Fruit fly (Drosophila melanogaster): ENCODE measurements around the gene CanA-14F.

CanA-14F gene

dm6 chrX:16585569-16585968 is 1.4 kb downstream of the CanA-14F start (continued):
- TF ChIP-seq Oli (tag; optimal IDR thresholded peaks at IDR 0.05) (peak; percentile 35), CG1832 (GFP tag; optimal IDR thresholded peaks at IDR 0.05) (no peak), Mes4 (GFP tag; optimal IDR thresholded peaks at IDR 0.05) (no peak), Sry-β (GFP tag; optimal IDR thresholded peaks at IDR 0.05) (no peak), CG7839 (tag; optimal IDR thresholded peaks at IDR 0.05) (peak; percentile 49), Fer2 (tag; optimal IDR thresholded peaks at IDR 0.05) (peak; percentile 5), dmrt99B (tag; optimal IDR thresholded peaks at IDR 0.05) (peak; percentile 45), CG7963 (GFP tag; IDR thresholded peaks at IDR 0.05; ENCODE audit: partially characterized antibody) (no peak), Trl (optimal IDR thresholded peaks at IDR 0.05) (peak in 1 of 2 experiments; percentile 56), Trl (GFP tag; optimal IDR thresholded peaks at IDR 0.05) (no peak), row (GFP tag; IDR thresholded peaks at IDR 0.05) (peak; percentile 60), CG9817 (tag; optimal IDR thresholded peaks at IDR 0.05) (peak; percentile 15), ham (GFP tag; IDR thresholded peaks at IDR 0.05) (no peak), caup (GFP tag; optimal IDR thresholded peaks at IDR 0.05; ENCODE audit: severe bottlenecking) (peak; percentile 5), CG32532 (GFP tag; IDR thresholded peaks at IDR 0.05) (peak; percentile 55; the same call in 1 of the 2 replicates), cad (GFP tag; optimal IDR thresholded peaks at IDR 0.05) (no peak), HmgD (GFP tag; optimal IDR thresholded peaks at IDR 0.05) (no peak), sens-2 (GFP tag; IDR thresholded peaks at IDR 0.05) (no peak), tin (GFP tag; optimal IDR thresholded peaks at IDR 0.05) (no peak), ap (GFP tag; IDR thresholded peaks at IDR 0.05) (no peak), unpg (GFP tag; optimal IDR thresholded peaks at IDR 0.05) (peak; percentile 9), h (optimal IDR thresholded peaks at IDR 0.05) (no peak), CG17361 (GFP tag; IDR thresholded peaks at IDR 0.05) (0 out of 3 replicates have a peak, but pooled peaks have one; percentile 35), CG9727 (GFP tag; optimal IDR thresholded peaks at IDR 0.05) (peak; percentile 43), HHEX (GFP tag; optimal IDR thresholded peaks at IDR 0.05) (peak; percentile 7), CG15269 (tag; optimal IDR thresholded peaks at IDR 0.05) (peak; percentile 43), Jarid2 (GFP tag; optimal IDR thresholded peaks at IDR 0.05) (no peak), Eip74EF (GFP tag; optimal IDR thresholded peaks at IDR 0.05) (no peak), CG4404 (GFP tag; IDR thresholded peaks at IDR 0.05) (no peak), BEAF-32 (GFP tag; optimal IDR thresholded peaks at IDR 0.05) (no peak), luna (GFP tag; optimal IDR thresholded peaks at IDR 0.05) (no peak), CG2712 (tag; optimal IDR thresholded peaks at IDR 0.05) (peak; percentile 5), Antp (GFP tag; optimal IDR thresholded peaks at IDR 0.05) (no peak), Hr51 (GFP tag; optimal IDR thresholded peaks at IDR 0.05) (peak in 1 of 2 experiments; percentile 53), CG7556 (GFP tag; optimal IDR thresholded peaks at IDR 0.05) (peak; percentile 45), CG6813 (GFP tag; optimal IDR thresholded peaks at IDR 0.05) (peak; percentile 23), wor (GFP tag; IDR thresholded peaks at IDR 0.05) (no peak), Mrtf (GFP tag; IDR thresholded peaks at IDR 0.05) (no peak), tll (GFP tag; optimal IDR thresholded peaks at IDR 0.05) (no peak), CG16815 (GFP tag; optimal IDR thresholded peaks at IDR 0.05) (no peak), Atf-2 (GFP tag; optimal IDR thresholded peaks at IDR 0.05) (no peak), Meics (GFP tag; optimal IDR thresholded peaks at IDR 0.05) (peak; percentile 45), CG11504 (tag; optimal IDR thresholded peaks at IDR 0.05) (peak; percentile 51), Drgx (GFP tag; IDR thresholded peaks at IDR 0.05) (no peak), CG8388 (GFP tag; optimal IDR thresholded peaks at IDR 0.05) (no peak), H15 (GFP tag; IDR thresholded peaks at IDR 0.05) (no peak), Poxn (GFP tag; IDR thresholded peaks at IDR 0.05) (no peak), Aef1 (GFP tag; IDR thresholded peaks at IDR 0.05) (no peak), scrt (GFP tag; optimal IDR thresholded peaks at IDR 0.05) (peak; percentile 11), Deaf1 (tag; optimal IDR thresholded peaks at IDR 0.05) (no peak), CG10147 (GFP tag; optimal IDR thresholded peaks at IDR 0.05) (no peak)
